Fruit fly (Drosophila melanogaster) Kc167 (cell line): ENCODE data around the gene CG15514.

ENCODE experiments used
- Myc ChIP-seq: fragments of >200 bp; optimal IDR thresholded peaks from 2 replicates; lab custom pipeline; 2017; ENCODE audit warnings: missing external identifiers
- Sin3A ChIP-seq: fragments of >200 bp; optimal IDR thresholded peaks from 2 replicates; lab custom pipeline; 2018; ENCODE audit warnings: missing external identifiers
- h ChIP-seq: fragments of >200 bp; optimal IDR thresholded peaks from 3 replicates; lab custom pipeline; 2018; ENCODE audit warnings: missing external identifiers
- insv ChIP-seq: fragments of >200 bp; optimal IDR thresholded peaks from 3 replicates; lab custom pipeline; 2018; ENCODE audit warnings: missing external identifiers
- psq ChIP-seq: fragments of >200 bp; optimal IDR thresholded peaks from 2 replicates; lab custom pipeline; 2017; ENCODE audit warnings: missing external identifiers
- ttk ChIP-seq: sonication (Bioruptor generic); optimal IDR thresholded peaks from 2 replicates; lab custom pipeline; 2017; ENCODE audit warnings: missing external identifiers

Gene CG15514

dm6 chr3R:29841293-29841791 lies 20.0 kb downstream of the CG15514 start, which contains the start of gene Cad99C:
Gene Cad99C (plus strand): TSS chr3R:29841657.
- TF ChIP-seq psq: no peak
- no peak for TF ChIP-seq insv (lab: Kevin White, UChicago)
- no peak for TF ChIP-seq h (lab: Kevin White, UChicago)
- no peak for TF ChIP-seq Sin3A (lab: Kevin White, UChicago)
- no peak for TF ChIP-seq ttk

dm6 chr3R:29839707-29840311 lies 21.5 kb downstream of the CG15514 start:
- no peak for TF ChIP-seq Myc (lab: Kevin White, UChicago)

DNA sequence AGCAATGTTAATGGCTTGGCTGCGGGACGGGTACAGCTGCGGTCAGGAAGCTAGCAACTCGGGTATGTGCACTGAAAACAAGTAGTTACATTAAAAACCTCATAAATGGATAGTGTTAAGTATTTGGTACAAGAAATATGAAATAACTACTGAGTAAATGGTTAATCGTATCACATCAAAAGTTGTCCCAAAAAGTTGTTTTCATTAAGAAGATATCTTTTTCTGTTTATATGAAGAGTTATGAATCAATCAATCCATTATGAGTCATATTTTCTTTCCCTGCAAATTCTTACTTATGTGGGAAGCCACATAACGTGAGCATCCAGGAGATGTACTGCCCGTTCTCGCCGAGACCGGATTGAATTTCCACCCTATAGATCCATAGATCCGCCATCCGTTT lies 22.5 kb downstream of the CG15514 start:
- TF ChIP-seq h (lab: Kevin White, UChicago) (no peak), insv (lab: Kevin White, UChicago) (no peak), ttk (no peak), Myc (lab: Kevin White, UChicago) (no peak), Sin3A (lab: Kevin White, UChicago) (no peak), psq (no peak)

DNA sequence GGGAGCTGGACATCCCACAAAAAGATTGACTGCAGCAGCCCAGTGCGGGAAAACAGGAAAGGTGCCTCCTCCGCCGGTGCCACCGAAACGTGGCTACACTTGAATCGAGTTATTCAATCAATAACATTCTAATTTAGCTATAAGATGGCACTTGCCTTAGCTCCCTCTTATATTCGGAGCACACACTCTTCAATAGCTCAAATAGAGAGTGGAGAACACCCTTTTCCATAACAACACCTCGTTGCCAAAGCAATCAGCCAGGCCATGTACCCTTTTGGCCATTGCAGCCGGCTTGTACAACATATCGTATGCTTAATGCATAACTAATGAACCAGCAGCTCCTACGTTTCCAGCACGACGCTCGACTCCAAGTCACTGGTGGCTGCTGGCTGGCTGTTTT lies 23.5 kb downstream of the CG15514 start:
- TF ChIP-seq Sin3A (lab: Kevin White, UChicago): no peak
- no peak for TF ChIP-seq Myc (lab: Kevin White, UChicago)
- no peak for TF ChIP-seq psq
- TF ChIP-seq h (lab: Kevin White, UChicago): no peak
- no peak for TF ChIP-seq ttk
- TF ChIP-seq insv (lab: Kevin White, UChicago): no peak

dm6 chr3R:29836188-29836587 lies 25.1 kb downstream of the CG15514 start, which contains the start of gene CG42592:
Gene CG42592 (minus strand): TSS chr3R:29836288.
- no peak for TF ChIP-seq ttk
- TF ChIP-seq h (lab: Kevin White, UChicago): no peak
- TF ChIP-seq insv (lab: Kevin White, UChicago): no peak
- no peak for TF ChIP-seq psq
- no peak for TF ChIP-seq Sin3A (lab: Kevin White, UChicago)
- no peak for TF ChIP-seq Myc (lab: Kevin White, UChicago)

dm6 chr3R:29835710-29836049 lies 25.6 kb downstream of the CG15514 start, which contains the start of gene Prtl99C:
Gene Prtl99C (plus strand): TSS chr3R:29835950.
- TF ChIP-seq ttk (no peak), Myc (lab: Kevin White, UChicago) (no peak), Sin3A (lab: Kevin White, UChicago) (no peak), psq (no peak), insv (lab: Kevin White, UChicago) (no peak), h (lab: Kevin White, UChicago) (no peak)

DNA sequence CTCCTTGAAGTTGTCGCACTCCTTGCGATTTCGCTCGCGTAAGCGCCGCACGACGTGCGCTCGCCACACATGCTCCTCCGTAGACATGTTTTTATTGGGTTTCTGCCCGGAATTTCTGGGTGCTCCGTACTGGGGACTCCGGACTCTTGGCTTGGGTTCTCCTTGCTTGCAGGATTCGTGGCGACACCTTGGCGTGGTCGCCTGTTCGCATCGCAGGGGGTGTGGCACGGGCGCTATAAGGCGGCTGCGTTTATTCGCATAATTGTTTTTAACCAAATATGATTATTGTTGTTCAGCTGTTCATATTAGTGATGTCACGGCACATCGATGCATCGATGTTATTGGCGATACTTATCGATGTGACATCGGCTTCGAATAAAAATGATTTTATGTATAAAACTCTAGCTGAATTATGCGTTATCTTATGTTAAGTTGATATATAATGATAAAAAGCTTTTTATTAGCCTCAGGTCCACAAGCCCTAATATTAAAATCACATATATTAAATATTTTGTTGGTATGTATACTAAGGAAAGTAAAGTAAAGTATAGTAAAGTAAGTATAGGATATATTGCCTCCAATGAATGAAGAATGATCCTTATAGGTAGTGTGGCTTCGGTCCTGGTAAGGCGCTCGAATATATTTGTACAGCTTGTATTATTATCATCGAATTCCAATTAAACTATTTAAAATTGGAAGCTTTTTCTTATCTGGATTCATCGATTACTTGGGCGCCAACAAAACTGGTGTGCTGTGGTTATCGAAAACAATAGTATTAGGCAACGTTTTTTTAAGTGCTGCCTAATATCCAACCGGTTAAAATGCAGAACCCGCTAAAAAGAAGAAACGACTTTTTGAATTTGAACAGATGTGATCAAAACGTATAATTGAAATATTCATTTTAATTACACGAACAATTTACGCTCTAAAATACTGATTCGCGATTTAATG lies 26.3 kb downstream of the CG15514 start, which contains the start of gene Atg16:
Gene Atg16, minus strand, starts transcription at position 343 of the 951 bp plus-strand sequence.
- no peak for TF ChIP-seq Myc (lab: Kevin White, UChicago)
- TF ChIP-seq psq: no peak
- no peak for TF ChIP-seq ttk
- TF ChIP-seq insv (lab: Kevin White, UChicago): no peak

- no peak for TF ChIP-seq Sin3A (lab: Kevin White, UChicago)
These were observed 30.4 kb downstream of the CG15514 start for dm6 chr3R:29830925-29831324.

DNA sequence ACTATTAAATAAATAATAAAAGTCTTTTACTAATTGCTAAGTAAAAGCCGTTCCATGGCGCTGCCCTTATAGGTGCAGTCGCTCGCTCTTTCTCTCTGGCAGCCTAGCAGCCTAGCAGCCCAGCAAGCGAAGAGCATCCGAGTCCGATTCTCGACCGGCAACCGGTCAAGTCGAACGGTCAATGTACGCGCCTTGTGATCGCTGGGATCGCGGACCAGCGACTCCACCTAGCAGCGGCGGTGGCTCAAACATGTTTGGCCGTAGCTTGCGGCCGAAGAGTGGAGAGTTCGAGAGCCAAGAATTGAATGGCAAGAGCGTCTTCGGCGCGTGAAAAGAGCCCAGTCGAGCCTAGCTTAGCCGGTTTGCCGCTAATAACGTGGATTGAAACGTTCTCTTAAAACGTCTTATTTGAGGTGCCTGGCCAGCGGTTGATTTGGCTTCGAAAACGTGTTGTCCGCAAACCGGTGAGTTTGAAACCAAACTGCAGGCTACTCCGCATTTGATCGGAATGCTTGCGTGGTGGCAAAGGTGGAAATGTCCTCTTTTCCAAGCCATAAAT lies 32.0 kb downstream of the CG15514 start:
- TF ChIP-seq h (lab: Kevin White, UChicago): no peak
- no peak for TF ChIP-seq insv (lab: Kevin White, UChicago)

dm6 chr3R:29818434-29819268 lies 42.6 kb downstream of the CG15514 start, which contains the start of gene neo:
Gene neo (plus strand): TSS chr3R:29819131.
- TF ChIP-seq Sin3A (lab: Kevin White, UChicago) (no peak), Myc (lab: Kevin White, UChicago) (no peak), psq (no peak), ttk (no peak), insv (lab: Kevin White, UChicago) (no peak), h (lab: Kevin White, UChicago) (no peak)

DNA sequence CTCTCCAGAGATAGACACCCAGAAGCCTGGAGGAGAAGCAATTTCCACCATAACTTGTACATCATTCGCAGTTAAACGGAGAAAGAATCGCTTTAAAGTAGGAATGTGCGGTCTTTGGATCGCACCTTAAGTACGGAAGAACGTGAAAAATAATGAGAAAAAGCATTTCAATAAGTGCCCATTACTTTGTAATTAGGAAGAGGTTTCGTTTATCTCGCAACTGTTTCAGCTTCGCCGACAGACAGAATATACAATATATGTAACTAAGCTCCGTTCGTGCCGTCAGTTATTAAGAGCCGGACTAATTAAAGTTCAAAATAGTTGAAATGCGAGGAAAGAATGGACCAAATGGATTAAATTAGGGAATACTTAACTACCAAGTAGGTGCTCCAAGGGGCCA lies 43.6 kb downstream of the CG15514 start, which contains the start of gene CG7829:
Gene CG7829, minus strand, starts transcription at position 101 of the 400 bp plus-strand sequence.
- TF ChIP-seq insv (lab: Kevin White, UChicago) (no peak), ttk (no peak), Sin3A (lab: Kevin White, UChicago) (no peak), h (lab: Kevin White, UChicago) (no peak), psq (no peak), Myc (lab: Kevin White, UChicago) (no peak)
